Fruit fly (Drosophila melanogaster): ENCODE data around the gene Rim.

The Rim gene

DNA sequence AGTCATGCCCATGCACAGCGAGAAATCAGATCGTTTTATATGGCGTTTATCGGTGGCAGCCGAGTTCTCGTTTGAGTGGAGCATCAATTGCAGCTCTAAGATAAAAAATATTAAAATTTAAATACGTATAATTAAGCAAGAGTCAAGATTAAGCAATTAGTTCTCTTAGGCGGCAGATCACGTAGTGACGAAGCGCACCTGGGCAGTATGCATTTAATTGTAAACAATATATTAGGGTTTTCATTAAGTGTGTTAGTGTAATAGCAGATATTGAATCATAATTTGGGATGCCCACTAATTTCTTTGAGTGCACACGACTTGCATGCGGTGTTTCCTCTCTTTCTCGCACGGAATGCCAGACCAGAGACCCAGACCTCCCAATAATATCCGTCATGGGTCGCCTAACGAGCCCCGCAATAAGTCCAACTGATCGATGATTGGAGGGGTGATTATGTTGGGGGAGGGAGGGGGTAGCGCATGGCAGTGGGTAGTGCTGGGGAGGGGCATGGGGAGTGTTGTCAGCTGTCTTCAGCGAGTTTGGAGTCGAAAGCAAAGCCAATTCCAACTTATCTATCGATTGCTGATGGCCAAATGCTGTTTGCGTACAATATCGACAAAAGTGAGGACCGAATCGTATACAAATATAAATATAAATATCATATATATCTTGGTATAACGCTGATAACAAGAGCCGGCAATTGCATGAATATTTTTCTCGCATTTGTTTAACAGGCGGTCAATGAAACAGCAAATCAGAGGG lies 33.2 kb upstream of the Rim start (continued):
- TF ChIP-seq Nf-YA (GFP tag; IDR thresholded peaks at IDR 0.05) (no peak), CG8089 (GFP tag; optimal IDR thresholded peaks at IDR 0.05) (no peak), slou (GFP tag; optimal IDR thresholded peaks at IDR 0.05) (no peak), hbn (GFP tag; IDR thresholded peaks at IDR 0.05; ENCODE audit: partially characterized antibody) (no peak), sna (GFP tag; IDR thresholded peaks at IDR 0.05; ENCODE audit: partially characterized antibody) (no peak), C15 (GFP tag; IDR thresholded peaks at IDR 0.05) (no peak), MBD-R2 (GFP tag; IDR thresholded peaks at IDR 0.05) (peak; percentile 28; the same call in 1 of the 2 replicates), emc (GFP tag; optimal IDR thresholded peaks at IDR 0.05) (no peak), Mrtf (GFP tag; IDR thresholded peaks at IDR 0.05) (peak; percentile 66; the same call in 2 of the 3 replicates), CG10321 (GFP tag; IDR thresholded peaks at IDR 0.05) (no peak), CG6765 (GFP tag; optimal IDR thresholded peaks at IDR 0.05) (peak; percentile 36), Ravus (GFP tag; IDR thresholded peaks at IDR 0.05) (no peak; the same call in 1 of the 2 replicates), CG11085 (GFP tag; IDR thresholded peaks at IDR 0.05) (peak; percentile 55; the same call in 1 of the 2 replicates), Dp (GFP tag; optimal IDR thresholded peaks at IDR 0.05) (no peak), CG7928 (GFP tag; optimal IDR thresholded peaks at IDR 0.05) (no peak), CG2889 (GFP tag; IDR thresholded peaks at IDR 0.05) (no peak), Deaf1 (tag; optimal IDR thresholded peaks at IDR 0.05) (peak; percentile 43), CG18011 (GFP tag; optimal IDR thresholded peaks at IDR 0.05) (no peak), Stat92E (GFP tag; optimal IDR thresholded peaks at IDR 0.05) (no peak), sob (GFP tag; IDR thresholded peaks at IDR 0.05) (peak; percentile 52; the same call in 1 of the 2 replicates), Hsf (GFP tag; optimal IDR thresholded peaks at IDR 0.05) (peak; percentile 70), CG1024 (GFP tag; IDR thresholded peaks at IDR 0.05) (no peak), ATbp (GFP tag; optimal IDR thresholded peaks at IDR 0.05) (peak; percentile 70), B-H2 (GFP tag; optimal IDR thresholded peaks at IDR 0.05) (no peak), dysf (GFP tag; IDR thresholded peaks at IDR 0.05) (peak; percentile 86), CG10959 (GFP tag; IDR thresholded peaks at IDR 0.05) (no peak), Taf1 (GFP tag; IDR thresholded peaks at IDR 0.05) (0 out of 2 replicates have a peak, but pooled peaks have one; percentile 23), tx (GFP tag; optimal IDR thresholded peaks at IDR 0.05) (peak; percentile 33), Mes4 (GFP tag; optimal IDR thresholded peaks at IDR 0.05) (peak; percentile 14), Atf6 (GFP tag; IDR thresholded peaks at IDR 0.05) (peak; percentile 65; the same call in 1 of the 2 replicates), NC2α (GFP tag; optimal IDR thresholded peaks at IDR 0.05) (no peak), CG16815 (GFP tag; optimal IDR thresholded peaks at IDR 0.05) (peak; percentile 69), repo (GFP tag; optimal IDR thresholded peaks at IDR 0.05) (no peak), Elba2 (GFP tag; optimal IDR thresholded peaks at IDR 0.05) (no peak), hkb (optimal IDR thresholded peaks at IDR 0.05) (no peak), hkb (GFP tag; IDR thresholded peaks at IDR 0.05) (peak; percentile 71), ac (GFP tag; optimal IDR thresholded peaks at IDR 0.05) (no peak), CG10366 (GFP tag; IDR thresholded peaks at IDR 0.05) (peak; percentile 73), CG10979 (tag; optimal IDR thresholded peaks at IDR 0.05) (peak; percentile 85), tgo (GFP tag; IDR thresholded peaks at IDR 0.05) (peak; percentile 77), HHEX (GFP tag; optimal IDR thresholded peaks at IDR 0.05) (peak; percentile 53), ind (GFP tag; optimal IDR thresholded peaks at IDR 0.05) (peak; percentile 72), CG4328 (GFP tag; optimal IDR thresholded peaks at IDR 0.05) (no peak), CG8765 (GFP tag; IDR thresholded peaks at IDR 0.05) (0 out of 2 replicates have a peak, but pooled peaks have one; percentile 29), CG4424 (GFP tag; optimal IDR thresholded peaks at IDR 0.05) (peak; percentile 73), ftz-f1 (GFP tag; optimal IDR thresholded peaks at IDR 0.05) (no peak), chinmo (GFP tag; IDR thresholded peaks at IDR 0.05; ENCODE audit: partially characterized antibody) (0 out of 4 replicates have a peak, but pooled peaks have one; percentile 44), CG13123 (GFP tag; optimal IDR thresholded peaks at IDR 0.05) (no peak), ara (GFP tag; IDR thresholded peaks at IDR 0.05) (peak; percentile 51; the same call in 1 of the 2 replicates), CG6791 (GFP tag; IDR thresholded peaks at IDR 0.05; ENCODE audit: partially characterized antibody) (no peak)
